Worm (Caenorhabditis elegans) whole organism, L3 larva: Measurements from ENCODE around the gene srbc-58.

Source experiments
- R02D3.7 ChIP-seq: fragments of 150-350 bp; optimal IDR thresholded peaks from 2 replicates; lab custom pipeline; 2014; ENCODE audit warnings: missing biosample characterization, missing genetic modification characterization
- ZK546.5 ChIP-seq: sonication (generic microtip); optimal IDR thresholded peaks from 2 replicates; lab custom pipeline; 2017; ENCODE audit warnings: missing biosample characterization, missing genetic modification characterization
- aly-2 ChIP-seq: fragments of 150-350 bp; optimal IDR thresholded peaks from 2 replicates; lab custom pipeline; 2014; ENCODE audit warnings: missing biosample characterization, missing genetic modification characterization
- ama-1 ChIP-seq: fragments of 150-350 bp; optimal IDR thresholded peaks from 2 replicates; lab custom pipeline; 2018
- ceh-16 ChIP-seq: sonication (generic microtip); optimal IDR thresholded peaks from 2 replicates; lab custom pipeline; 2017; ENCODE audit warnings: missing biosample characterization, missing genetic modification characterization
- ceh-28 ChIP-seq: fragments of 150-350 bp; optimal IDR thresholded peaks from 2 replicates; lab custom pipeline; 2014; ENCODE audit warnings: missing biosample characterization, missing genetic modification reagents, missing genetic modification characterization
- egl-27 ChIP-seq: sonication (generic microtip); optimal IDR thresholded peaks from 4 replicates; lab custom pipeline; 2017; ENCODE audit warnings: missing biosample characterization, missing genetic modification reagents, missing genetic modification characterization
- elt-1 ChIP-seq: fragments of 150-350 bp; optimal IDR thresholded peaks from 2 replicates; lab custom pipeline; 2014; ENCODE audit warnings: missing biosample characterization, missing genetic modification characterization
- elt-2 ChIP-seq: sonication (generic microtip); optimal IDR thresholded peaks from 2 replicates; lab custom pipeline; 2016; ENCODE audit warnings: missing genetic modification reagents, mild to moderate bottlenecking, missing genetic modification characterization, missing compliant biosample characterization
- elt-3 ChIP-seq, 3 experiments: fragments of 150-350 bp in 1 of 3; sonication (generic microtip) in 2 of 3; optimal IDR thresholded peaks; 2 replicates in 2 of 3; 4 replicates in 1 of 3; lab custom pipeline; 2014 to 2017; ENCODE audit warnings: missing biosample characterization in 3 of 3, missing genetic modification characterization in 3 of 3
- eor-1 ChIP-seq, 2 experiments: fragments of 150-350 bp; optimal IDR thresholded peaks; 2 replicates each; lab custom pipeline; 2014 to 2018; ENCODE audit warnings: missing biosample characterization in 2 of 2, missing genetic modification characterization in 2 of 2
- hmg-11 ChIP-seq: sonication (generic microtip); optimal IDR thresholded peaks from 2 replicates; lab custom pipeline; 2016; ENCODE audit warnings: missing genetic modification characterization, missing compliant biosample characterization
- jun-1 ChIP-seq: fragments of 150-350 bp; optimal IDR thresholded peaks from 2 replicates; lab custom pipeline; 2014; ENCODE audit warnings: missing biosample characterization, missing genetic modification reagents, missing genetic modification characterization
- lin-15B ChIP-seq: fragments of 150-350 bp; optimal IDR thresholded peaks from 2 replicates; lab custom pipeline; 2014; ENCODE audit warnings: missing biosample characterization, missing genetic modification characterization
- mdl-1 ChIP-seq: fragments of 150-350 bp; optimal IDR thresholded peaks from 2 replicates; lab custom pipeline; 2014; ENCODE audit warnings: missing biosample characterization, missing genetic modification characterization
- mml-1 ChIP-seq: fragments of 150-350 bp; sonication (generic microtip); optimal IDR thresholded peaks from 3 replicates; lab custom pipeline; 2014; ENCODE audit warnings: missing biosample characterization, missing genetic modification characterization
- nfya-1 ChIP-seq: sonication (generic microtip); optimal IDR thresholded peaks from 2 replicates; lab custom pipeline; 2017; ENCODE audit warnings: missing genetic modification characterization, mild to moderate bottlenecking, missing compliant biosample characterization, antibody characterized with exemption, moderate library complexity; ENCODE audit not compliant: insufficient read depth
- nhr-12 ChIP-seq: fragments of 150-350 bp; optimal IDR thresholded peaks from 2 replicates; lab custom pipeline; 2014; ENCODE audit warnings: missing biosample characterization, missing genetic modification characterization
- nhr-23 ChIP-seq: fragments of 150-350 bp; optimal IDR thresholded peaks from 2 replicates; lab custom pipeline; 2014; ENCODE audit warnings: missing biosample characterization, missing genetic modification reagents, missing genetic modification characterization
- nhr-25 ChIP-seq: sonication (generic microtip); optimal IDR thresholded peaks from 2 replicates; lab custom pipeline; 2017; ENCODE audit warnings: missing biosample characterization, missing genetic modification characterization
- nhr-28 ChIP-seq: fragments of 150-350 bp; optimal IDR thresholded peaks from 2 replicates; lab custom pipeline; 2014; ENCODE audit warnings: missing biosample characterization, missing genetic modification characterization
- nhr-67 ChIP-seq: fragments of 150-350 bp; optimal IDR thresholded peaks from 2 replicates; lab custom pipeline; 2014; ENCODE audit warnings: missing biosample characterization, missing genetic modification characterization
- nhr-77 ChIP-seq: fragments of 150-350 bp; optimal IDR thresholded peaks from 2 replicates; lab custom pipeline; 2014; ENCODE audit warnings: missing biosample characterization, missing genetic modification characterization
- pha-4 ChIP-seq: fragments of 150-350 bp; optimal IDR thresholded peaks from 2 replicates; lab custom pipeline; 2014; ENCODE audit warnings: missing biosample characterization, missing genetic modification reagents, missing genetic modification characterization
- sea-2 ChIP-seq: fragments of 150-350 bp; sonication (generic microtip); optimal IDR thresholded peaks from 4 replicates; lab custom pipeline; 2014; ENCODE audit warnings: missing biosample characterization, missing genetic modification reagents, missing genetic modification characterization
- skn-1 ChIP-seq: fragments of 150-350 bp; optimal IDR thresholded peaks from 2 replicates; lab custom pipeline; 2014; ENCODE audit warnings: missing biosample characterization, missing genetic modification characterization
- snpc-4 ChIP-seq: fragments of 150-350 bp; optimal IDR thresholded peaks from 2 replicates; lab custom pipeline; 2014; ENCODE audit warnings: missing biosample characterization, missing genetic modification characterization
- tbx-2 ChIP-seq: sonication (generic microtip); optimal IDR thresholded peaks from 2 replicates; lab custom pipeline; 2016; ENCODE audit warnings: mild to moderate bottlenecking, missing genetic modification characterization, missing compliant biosample characterization
- unc-39 ChIP-seq: sonication (generic microtip); optimal IDR thresholded peaks from 4 replicates; lab custom pipeline; 2017; ENCODE audit warnings: missing biosample characterization, missing genetic modification characterization
- ztf-11 ChIP-seq: fragments of 150-350 bp; optimal IDR thresholded peaks from 2 replicates; lab custom pipeline; 2014; ENCODE audit warnings: missing biosample characterization, missing genetic modification characterization

The srbc-58 gene

ce11 chrV:752679-753333 lies 22.0 kb upstream of the srbc-58 start, which contains the start of the genes str-262 and srp-1:
Gene str-262, minus strand, starts transcription at chrV:752779.
Gene srp-1, plus strand, starts transcription at chrV:753283.
- no peak for TF ChIP-seq R02D3.7 (tag; lab: Kevin White, UChicago)
- TF ChIP-seq nhr-67 = no peak
- no peak for TF ChIP-seq ztf-11
- TF ChIP-seq ZK546.5 (tag; lab: Kevin White, UChicago) = no peak

- TF ChIP-seq nhr-28 (tag; lab: Kevin White, UChicago) (no peak), egl-27 (tag; lab: Kevin White, UChicago) (no peak), skn-1 (tag; lab: Kevin White, UChicago) (no peak), nfya-1 (no peak), ceh-28 (tag; lab: Kevin White, UChicago) (no peak), sea-2 (GFP tag; lab: Kevin White, UChicago) (no peak), elt-1 (tag; lab: Kevin White, UChicago) (no peak)
Observed at ce11 chrV:756169-756568, 18.6 kb upstream of the srbc-58 start, which contains the start of gene str-20. Gene str-20, plus strand, starts transcription at chrV:756469.

- TF ChIP-seq nfya-1 (no peak), tbx-2 (tag; lab: Kevin White, UChicago) (no peak), snpc-4 (no peak), jun-1 (tag; lab: Kevin White, UChicago) (no peak), pha-4 (tag; lab: Kevin White, UChicago) (no peak), nhr-23 (no peak), lin-15B (tag; lab: Kevin White, UChicago) (no peak), mdl-1 (no peak), nhr-12 (tag; lab: Kevin White, UChicago) (no peak), ama-1 (lab: Kevin White, UChicago) (no peak), ceh-16 (tag; lab: Kevin White, UChicago) (no peak)
Observed at ce11 chrV:761235-761634, 13.6 kb upstream of the srbc-58 start, which contains the start of gene C05E4.15. Gene C05E4.15, minus strand, starts transcription at chrV:761335.

- TF ChIP-seq ztf-11 = no peak
- TF ChIP-seq mml-1 (tag; lab: Kevin White, UChicago) = no peak
- TF ChIP-seq ama-1 (lab: Kevin White, UChicago) = no peak
- TF ChIP-seq jun-1 (tag; lab: Kevin White, UChicago) = no peak
- TF ChIP-seq aly-2 (tag; lab: Kevin White, UChicago) = no peak
- TF ChIP-seq ceh-16 (tag; lab: Kevin White, UChicago) = no peak
- no peak for TF ChIP-seq pha-4 (tag; lab: Kevin White, UChicago)
- no peak for TF ChIP-seq nhr-28 (tag; lab: Kevin White, UChicago)
- TF ChIP-seq unc-39 (tag; lab: Kevin White, UChicago) = no peak
Observed at ce11 chrV:761882-762281, 12.9 kb upstream of the srbc-58 start, which contains the start of gene C05E4.12. Gene C05E4.12, minus strand, starts transcription at chrV:761982.

ce11 chrV:762340-762739 lies 12.5 kb upstream of the srbc-58 start, which contains the start of gene srp-2:
Gene srp-2, plus strand, starts transcription at chrV:762640.
- TF ChIP-seq hmg-11 (tag; lab: Kevin White, UChicago) (no peak), ztf-11 (no peak), nhr-77 (no peak)

- no peak for TF ChIP-seq elt-3 (tag; optimal IDR thresholded peaks at IDR 0.05; lab: Kevin White, UChicago)
- no peak for TF ChIP-seq aly-2 (tag; lab: Kevin White, UChicago)
- no peak for TF ChIP-seq elt-2
- no peak for TF ChIP-seq skn-1 (tag; lab: Kevin White, UChicago)
- TF ChIP-seq sea-2 (GFP tag; lab: Kevin White, UChicago) = no peak
- TF ChIP-seq ceh-16 (tag; lab: Kevin White, UChicago) = no peak
- TF ChIP-seq eor-1 (tag; optimal IDR thresholded peaks at IDR 0.05; lab: Kevin White, UChicago) = no peak
- no peak for TF ChIP-seq mml-1 (tag; lab: Kevin White, UChicago)
- no peak for TF ChIP-seq nhr-25 (tag; lab: Kevin White, UChicago)
- TF ChIP-seq ama-1 (lab: Kevin White, UChicago) = no peak
Observed at ce11 chrV:764732-765131, 10.1 kb upstream of the srbc-58 start, which contains the start of gene str-238. Gene str-238, plus strand, starts transcription at chrV:765032.
